Worm (Caenorhabditis elegans) whole organism, early embryonic: ENCODE data around the gene W01A11.7.

Experiments
- B0310.2 ChIP-seq: sonication (generic microtip); optimal IDR thresholded peaks from 2 replicates; lab custom pipeline; 2016; ENCODE audit warnings: mild to moderate bottlenecking, missing genetic modification characterization, missing compliant biosample characterization
- F13C5.2 ChIP-seq: sonication (generic microtip); optimal IDR thresholded peaks from 2 replicates; lab custom pipeline; 2017; ENCODE audit warnings: mild to moderate bottlenecking, missing genetic modification characterization, inconsistent platforms, missing compliant biosample characterization
- ama-1 ChIP-seq: fragments of 150-350 bp; optimal IDR thresholded peaks from 2 replicates; lab custom pipeline; 2014
- ceh-36 ChIP-seq: sonication (generic microtip); optimal IDR thresholded peaks from 2 replicates; lab custom pipeline; 2016; ENCODE audit warnings: missing genetic modification characterization, inconsistent platforms, missing compliant biosample characterization
- hmbx-1 ChIP-seq: sonication (generic microtip); optimal IDR thresholded peaks from 2 replicates; lab custom pipeline; 2016; ENCODE audit warnings: mild to moderate bottlenecking, missing genetic modification characterization, missing compliant biosample characterization
- hmg-4 ChIP-seq: fragments of 200-800 bp; sonication (Bioruptor generic); optimal IDR thresholded peaks from 2 replicates; lab custom pipeline; 2018; ENCODE audit warnings: mild to moderate bottlenecking, missing genetic modification characterization, missing compliant biosample characterization
- hnd-1 ChIP-seq: sonication (generic microtip); optimal IDR thresholded peaks from 2 replicates; lab custom pipeline; 2016; ENCODE audit warnings: missing genetic modification characterization, missing compliant biosample characterization
- pes-1 ChIP-seq: fragments of 200-800 bp; sonication (Bioruptor generic); IDR thresholded peaks from 2 replicates; pipeline ENCODE4 v1.3.6; 2022; ENCODE audit warnings: missing genetic modification reagents, missing genetic modification characterization, missing compliant biosample characterization
- tra-4 ChIP-seq: sonication (generic microtip); optimal IDR thresholded peaks from 2 replicates; lab custom pipeline; 2017; ENCODE audit warnings: missing genetic modification characterization, missing compliant biosample characterization

DNA sequence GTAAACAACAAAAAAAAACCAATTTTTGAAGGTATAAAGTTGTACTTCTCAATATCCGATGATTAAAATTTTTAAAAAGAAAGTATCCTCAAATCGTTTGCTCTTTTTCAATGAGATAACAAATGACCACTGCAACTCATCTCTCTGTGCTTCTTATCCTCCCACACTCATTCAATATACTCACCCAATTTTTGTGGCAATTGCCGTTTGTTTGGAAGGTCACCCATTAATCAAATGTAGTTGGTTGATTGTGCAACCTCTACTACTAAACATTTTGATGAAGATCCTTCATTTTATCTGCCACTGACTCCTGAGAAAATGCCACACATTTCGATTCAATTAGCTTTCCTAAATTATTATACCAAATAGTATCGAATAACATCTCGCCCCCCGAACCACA lies 37.5 kb downstream of the W01A11.7 start:
- no peak for TF ChIP-seq hmbx-1 (tag; lab: Kevin White, UChicago)
- no peak for TF ChIP-seq ama-1 (lab: Kevin White, UChicago)
- TF ChIP-seq hmg-4 (GFP tag; lab: Kevin White, UChicago): no peak
- no peak for TF ChIP-seq F13C5.2 (tag; lab: Kevin White, UChicago)
- no peak for TF ChIP-seq tra-4 (tag; lab: Kevin White, UChicago)
- TF ChIP-seq B0310.2: no peak
- TF ChIP-seq ceh-36 (tag; lab: Kevin White, UChicago): no peak
- TF ChIP-seq hnd-1 (tag; lab: Kevin White, UChicago): no peak
- TF ChIP-seq pes-1 (GFP tag; lab: Robert Waterston, UW): no peak
